ENCODE assay signal across 5 worm cellular contexts in the genomic region with DNA sequence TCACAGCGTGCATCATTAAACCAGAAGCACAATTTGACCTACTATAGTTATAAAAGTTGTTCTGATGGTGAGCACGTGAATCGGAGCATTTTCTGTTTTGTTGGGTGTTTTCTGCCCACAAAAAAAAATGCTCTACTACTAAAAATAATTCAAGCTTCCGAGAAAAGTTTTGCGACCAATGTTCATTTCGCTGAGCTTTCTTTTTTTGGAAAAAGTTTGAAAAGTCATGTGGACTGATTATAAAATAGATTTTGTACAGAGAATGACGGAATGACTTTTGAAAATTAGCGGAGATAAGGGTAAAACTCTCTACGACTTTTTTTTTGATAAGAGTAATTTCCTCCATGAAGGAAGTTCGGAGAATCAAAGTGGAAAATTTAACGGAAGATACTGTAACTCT.
TF ChIP-seq lines count a peak whose summit lies in the region.

No protein-coding gene starts in this region.

TF ChIP-seq in whole organism, L1 larva, 84 proteins besides CTCF, POLR2A, EP300 and RAD21:
- TF ChIP-seq mep-1 (tag; optimal IDR thresholded peaks at IDR 0.05; lab: Kevin White, UChicago) (no peak), sox-4 (tag; optimal IDR thresholded peaks at IDR 0.05; lab: Kevin White, UChicago) (peak; percentile 57), nhr-47 (tag; optimal IDR thresholded peaks at IDR 0.05; lab: Kevin White, UChicago) (peak; percentile 39), fkh-8 (tag; optimal IDR thresholded peaks at IDR 0.05; lab: Kevin White, UChicago) (peak; percentile 67), egl-13 (tag; optimal IDR thresholded peaks at IDR 0.05; lab: Kevin White, UChicago) (no peak), lin-14 (GFP tag; optimal IDR thresholded peaks at IDR 0.05; lab: Kevin White, UChicago) (peak; percentile 23), elt-2 (tag; optimal IDR thresholded peaks at IDR 0.05; lab: Kevin White, UChicago) (peak; percentile 76), lin-35 (GFP tag; optimal IDR thresholded peaks at IDR 0.05; lab: Kevin White, UChicago) (no peak), nhr-19 (GFP tag; conservative IDR thresholded peaks at IDR 0.05; lab: Robert Waterston, UW) (0 out of 2 replicates have a peak, but pooled peaks have one; percentile 3), nhr-71 (tag; optimal IDR thresholded peaks at IDR 0.05; lab: Kevin White, UChicago) (peak; percentile 58), pqm-1 (tag; optimal IDR thresholded peaks at IDR 0.05; lab: Kevin White, UChicago) (no peak)

TF ChIP-seq in whole organism, L2 larva, 48 proteins besides CTCF, POLR2A, EP300 and RAD21 (continues in another document):
- TF ChIP-seq nhr-23 (tag; optimal IDR thresholded peaks at IDR 0.05; lab: Kevin White, UChicago) (no peak), F13H6.1 (tag; optimal IDR thresholded peaks at IDR 0.05; lab: Kevin White, UChicago) (no peak), nhr-21 (tag; optimal IDR thresholded peaks at IDR 0.05; lab: Kevin White, UChicago) (no peak), gmeb-1 (tag; optimal IDR thresholded peaks at IDR 0.05; lab: Kevin White, UChicago) (no peak), lin-11 (tag; optimal IDR thresholded peaks at IDR 0.05; lab: Kevin White, UChicago) (no peak), zag-1 (tag; optimal IDR thresholded peaks at IDR 0.05; lab: Kevin White, UChicago) (no peak), dmd-4 (tag; optimal IDR thresholded peaks at IDR 0.05; lab: Kevin White, UChicago) (no peak), ceh-16 (tag; optimal IDR thresholded peaks at IDR 0.05; lab: Kevin White, UChicago) (no peak), sma-9 (GFP tag; optimal IDR thresholded peaks at IDR 0.05; lab: Kevin White, UChicago) (peak; percentile 54), sma-9 (tag; optimal IDR thresholded peaks at IDR 0.05; lab: Kevin White, UChicago) (no peak), nhr-12 (tag; optimal IDR thresholded peaks at IDR 0.05; lab: Kevin White, UChicago) (no peak), egl-27 (tag; optimal IDR thresholded peaks at IDR 0.05; lab: Kevin White, UChicago) (no peak), unc-62 (GFP tag; optimal IDR thresholded peaks at IDR 0.05; lab: Kevin White, UChicago) (no peak), fos-1 (tag; optimal IDR thresholded peaks at IDR 0.05; lab: Kevin White, UChicago) (peak; percentile 41), ztf-1 (GFP tag; conservative IDR thresholded peaks at IDR 0.05; lab: Robert Waterston, UW) (no peak), nhr-237 (tag; optimal IDR thresholded peaks at IDR 0.05; lab: Kevin White, UChicago) (no peak), snpc-4 (tag; optimal IDR thresholded peaks at IDR 0.05; lab: Kevin White, UChicago) (no peak), elt-1 (tag; optimal IDR thresholded peaks at IDR 0.05; lab: Kevin White, UChicago) (no peak), unc-39 (tag; optimal IDR thresholded peaks at IDR 0.05; lab: Kevin White, UChicago) (no peak), R02D3.7 (tag; optimal IDR thresholded peaks at IDR 0.05; lab: Kevin White, UChicago) (no peak), ZK546.5 (tag; optimal IDR thresholded peaks at IDR 0.05; lab: Kevin White, UChicago) (no peak)

TF ChIP-seq in whole organism, L3 larva, 47 proteins besides CTCF, POLR2A, EP300 and RAD21:
- TF ChIP-seq ZK546.5 (tag; optimal IDR thresholded peaks at IDR 0.05; lab: Kevin White, UChicago), result no peak
- peak; percentile 69 for TF ChIP-seq pqm-1 (tag; optimal IDR thresholded peaks at IDR 0.05; lab: Kevin White, UChicago)
- TF ChIP-seq elt-2 (tag; optimal IDR thresholded peaks at IDR 0.05; lab: Kevin White, UChicago), result peak; percentile 81

TF ChIP-seq in whole organism, L4 larva, 104 proteins besides CTCF, POLR2A, EP300 and RAD21:
- no peak for TF ChIP-seq fkh-10 (GFP tag; optimal IDR thresholded peaks at IDR 0.05; lab: Kevin White, UChicago)
- peak; percentile 36 for TF ChIP-seq pqm-1 (tag; optimal IDR thresholded peaks at IDR 0.05; lab: Kevin White, UChicago)
- peak; percentile 51 for TF ChIP-seq hlh-11 (tag; optimal IDR thresholded peaks at IDR 0.05; lab: Kevin White, UChicago)
- TF ChIP-seq nhr-28 (tag; optimal IDR thresholded peaks at IDR 0.05; lab: Kevin White, UChicago), result peak; percentile 32
- TF ChIP-seq mxl-3 (GFP tag; optimal IDR thresholded peaks at IDR 0.05; lab: Kevin White, UChicago), result no peak
- TF ChIP-seq dmd-6 (GFP tag; IDR thresholded peaks at IDR 0.05; lab: Robert Waterston, UW), result peak; percentile 82
- peak; percentile 48 for TF ChIP-seq nhr-48 (tag; optimal IDR thresholded peaks at IDR 0.05; lab: Kevin White, UChicago)
- peak in 1 of 2 experiments; percentile 16 for TF ChIP-seq mdl-1 (tag; optimal IDR thresholded peaks at IDR 0.05; lab: Kevin White, UChicago)
- peak; percentile 35 for TF ChIP-seq dve-1 (tag; optimal IDR thresholded peaks at IDR 0.05; lab: Kevin White, UChicago; ENCODE audit: insufficient read depth)
- no peak for TF ChIP-seq dmd-9 (GFP tag; IDR thresholded peaks at IDR 0.05; lab: Robert Waterston, UW)
- TF ChIP-seq Y48G9A.11 (GFP tag; IDR thresholded peaks at IDR 0.05; lab: Robert Waterston, UW), result no peak
- no peak for TF ChIP-seq lin-39 (tag; optimal IDR thresholded peaks at IDR 0.05; lab: Kevin White, UChicago)
- TF ChIP-seq daf-16 (GFP tag; optimal IDR thresholded peaks at IDR 0.05; lab: Kevin White, UChicago), result no peak
- TF ChIP-seq daf-16 (tag; optimal IDR thresholded peaks at IDR 0.05; lab: Kevin White, UChicago), result peak; percentile 56
- TF ChIP-seq hlh-30 (tag; optimal IDR thresholded peaks at IDR 0.05; lab: Kevin White, UChicago; ENCODE audit: insufficient read depth), result peak; percentile 15
- TF ChIP-seq F49E8.2 (tag; optimal IDR thresholded peaks at IDR 0.05; lab: Kevin White, UChicago; ENCODE audit: borderline replicate concordance), result no peak
- no peak for TF ChIP-seq ama-1 (optimal IDR thresholded peaks at IDR 0.05; lab: Kevin White, UChicago)
- TF ChIP-seq unc-62 (GFP tag; optimal IDR thresholded peaks at IDR 0.05 in 1 of 2; lab: Kevin White, UChicago), result peak in 1 of 2 experiments; percentile 60
- TF ChIP-seq unc-62 (tag; optimal IDR thresholded peaks at IDR 0.05; lab: Kevin White, UChicago), result no peak
- TF ChIP-seq Y5F2A.4 (GFP tag; optimal IDR thresholded peaks at IDR 0.05; lab: Kevin White, UChicago), result no peak

TF ChIP-seq in whole organism, young adult, 124 proteins besides CTCF, POLR2A, EP300 and RAD21:
- TF ChIP-seq ceh-27 (GFP tag; optimal IDR thresholded peaks at IDR 0.05; lab: Kevin White, UChicago) (no peak), lag-1 (GFP tag; IDR thresholded peaks at IDR 0.05; lab: Robert Waterston, UW) (no peak), B0035.1 (tag; optimal IDR thresholded peaks at IDR 0.05; lab: Kevin White, UChicago) (no peak), nhr-80 (tag; optimal IDR thresholded peaks at IDR 0.05; lab: Kevin White, UChicago) (peak; percentile 44), ZK185.1 (tag; optimal IDR thresholded peaks at IDR 0.05; lab: Kevin White, UChicago; ENCODE audit: poor library complexity, severe bottlenecking) (no peak)
